Worm (Caenorhabditis elegans): ENCODE data around the gene skn-1.

skn-1 gene

DNA sequence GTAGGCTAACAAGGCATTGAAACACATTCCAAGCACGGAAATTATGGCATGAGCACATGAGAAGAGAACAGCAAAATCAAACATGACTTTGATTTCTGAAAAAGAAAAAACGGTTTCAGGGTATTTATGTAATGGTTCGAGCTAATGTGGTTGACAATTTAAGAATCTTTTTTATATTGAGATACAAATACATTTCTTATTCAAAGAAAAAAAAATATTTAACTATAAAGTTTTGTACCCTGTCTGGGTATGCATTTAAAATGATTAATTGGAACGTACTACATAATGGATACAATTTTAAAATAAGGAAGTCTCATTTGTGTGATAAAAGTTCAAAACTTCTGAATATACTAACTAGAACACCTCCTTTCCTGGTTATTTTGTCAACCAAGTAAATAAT lies 30.0 kb downstream of the skn-1 start, which contains the start of gene srd-12:
srd-12 (minus strand) TSS at position 101 of the 400 bp plus-strand sequence.
- TF ChIP-seq unc-39 (tag; optimal IDR thresholded peaks at IDR 0.05) (no peak), snpc-4 (tag; optimal IDR thresholded peaks at IDR 0.05) (no peak), F37D6.2 (tag; optimal IDR thresholded peaks at IDR 0.05) (no peak), nhr-10 (tag; optimal IDR thresholded peaks at IDR 0.05) (no peak), ceh-82 (tag; optimal IDR thresholded peaks at IDR 0.05) (no peak), saeg-2 (GFP tag; IDR thresholded peaks at IDR 0.05) (no peak), T26A8.4 (GFP tag; IDR thresholded peaks at IDR 0.05) (no peak), pha-4 (GFP tag; IDR thresholded peaks at IDR 0.05) (no peak), pha-4 (tag; optimal IDR thresholded peaks at IDR 0.05) (no peak), gei-8 (GFP tag; optimal IDR thresholded peaks at IDR 0.05) (no peak), arid-1 (GFP tag; conservative IDR thresholded peaks at IDR 0.05) (no peak), mdl-1 (tag; optimal IDR thresholded peaks at IDR 0.05) (no peak), D1046.2 (GFP tag; IDR thresholded peaks at IDR 0.05) (no peak), R02D3.7 (tag; optimal IDR thresholded peaks at IDR 0.05) (no peak), zfp-2 (tag; optimal IDR thresholded peaks at IDR 0.05) (no peak), mes-2 (tag; optimal IDR thresholded peaks at IDR 0.05; ENCODE audit: poor library complexity, severe bottlenecking) (no peak)

DNA sequence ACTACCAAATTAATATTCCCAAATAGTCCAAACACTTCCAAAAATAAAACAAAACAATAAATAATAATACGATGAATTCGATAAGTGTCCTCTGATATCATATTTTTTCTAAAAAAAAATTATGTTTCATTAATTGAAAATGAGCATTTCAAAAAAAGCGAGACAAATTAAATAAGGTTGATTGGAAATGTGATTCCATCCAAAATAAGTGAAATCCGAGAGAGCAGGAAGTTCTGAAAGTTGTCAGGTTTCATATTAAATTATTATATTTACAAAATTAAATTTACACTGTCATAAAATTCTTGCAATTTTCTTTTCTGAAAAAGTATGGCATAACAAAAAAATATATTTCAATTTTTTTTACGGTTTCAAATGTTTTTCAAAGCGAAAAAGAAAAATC lies 33.1 kb downstream of the skn-1 start, which contains the start of gene srsx-14:
srsx-14 (minus strand) TSS at position 101 of the 400 bp plus-strand sequence.
- TF ChIP-seq fos-1 (tag; optimal IDR thresholded peaks at IDR 0.05), result no peak
- TF ChIP-seq aly-2 (tag; optimal IDR thresholded peaks at IDR 0.05), result no peak
- no peak for TF ChIP-seq Y75B8A.6 (GFP tag; IDR thresholded peaks at IDR 0.05)
- TF ChIP-seq F10B5.3 (tag; optimal IDR thresholded peaks at IDR 0.05), result no peak
- no peak for TF ChIP-seq ama-1 (optimal IDR thresholded peaks at IDR 0.05)
- TF ChIP-seq nhr-111 (GFP tag; optimal IDR thresholded peaks at IDR 0.05), result no peak
- TF ChIP-seq daf-12 (tag; optimal IDR thresholded peaks at IDR 0.05), result no peak
- no peak for TF ChIP-seq lin-1 (GFP tag; IDR thresholded peaks at IDR 0.05)
- TF ChIP-seq aha-1 (tag), result no peak
- TF ChIP-seq unc-39 (tag; optimal IDR thresholded peaks at IDR 0.05), result no peak
- no peak for TF ChIP-seq nhr-42 (GFP tag; IDR thresholded peaks at IDR 0.05)
- no peak for TF ChIP-seq dmd-8 (GFP tag; IDR thresholded peaks at IDR 0.05)
- no peak for TF ChIP-seq zfp-3 (GFP tag; conservative IDR thresholded peaks at IDR 0.05)
- no peak for TF ChIP-seq mdl-1 (tag; optimal IDR thresholded peaks at IDR 0.05)

DNA sequence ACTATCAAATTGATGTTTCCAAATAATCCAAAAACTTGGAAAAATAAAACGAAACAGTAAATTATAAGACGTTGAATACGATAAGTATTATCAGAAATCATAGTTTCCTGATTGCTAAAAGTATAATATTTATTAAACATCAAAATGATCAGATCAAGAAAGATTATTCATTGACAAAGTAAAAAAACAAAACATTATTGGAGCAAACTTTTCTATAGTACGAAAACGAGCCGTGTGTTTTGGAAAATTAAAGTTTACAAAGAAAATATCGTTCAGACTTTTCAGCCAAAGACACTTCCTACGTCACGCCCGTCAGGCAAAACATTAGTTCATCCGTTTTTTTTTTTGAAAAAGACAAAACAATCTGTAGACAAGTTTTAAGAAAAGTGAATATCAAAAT lies 36.5 kb downstream of the skn-1 start, which contains the start of gene srsx-15:
srsx-15 (minus strand) TSS at position 101 of the 400 bp plus-strand sequence.
- no peak for TF ChIP-seq pha-4 (GFP tag; IDR thresholded peaks at IDR 0.05)
- TF ChIP-seq pha-4 (tag; optimal IDR thresholded peaks at IDR 0.05), result no peak
- no peak for TF ChIP-seq snpc-1.2 (GFP tag; IDR thresholded peaks at IDR 0.05)
- no peak for TF ChIP-seq nhr-102 (tag; optimal IDR thresholded peaks at IDR 0.05)

DNA sequence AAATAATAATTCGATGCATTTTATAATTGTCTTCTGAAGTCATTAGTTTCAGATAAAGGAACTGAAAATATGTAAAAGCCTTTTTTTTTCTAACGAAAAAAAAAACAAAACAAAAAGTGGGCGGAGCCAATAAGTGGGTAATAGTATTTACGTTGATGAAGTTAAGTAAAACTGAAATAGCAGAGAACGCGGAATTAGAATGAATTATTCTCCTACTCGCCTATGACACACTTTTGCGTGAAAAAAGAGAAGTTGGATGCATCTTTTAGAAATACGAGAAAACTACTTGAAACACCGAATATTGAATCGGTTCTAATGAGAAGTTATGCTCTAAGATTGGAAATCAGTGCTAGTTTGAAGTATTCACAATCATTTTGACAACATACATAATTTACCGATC lies 40.5 kb downstream of the skn-1 start, which contains the start of gene srsx-16:
srsx-16 (minus strand) TSS at position 101 of the 400 bp plus-strand sequence.
- TF ChIP-seq nhr-10 (tag; optimal IDR thresholded peaks at IDR 0.05), result no peak
- TF ChIP-seq zfp-3 (GFP tag; conservative IDR thresholded peaks at IDR 0.05), result no peak
- TF ChIP-seq pha-4 (GFP tag; IDR thresholded peaks at IDR 0.05), result no peak
- no peak for TF ChIP-seq pha-4 (tag; optimal IDR thresholded peaks at IDR 0.05)
- no peak for TF ChIP-seq dmd-8 (GFP tag; IDR thresholded peaks at IDR 0.05)
- TF ChIP-seq hlh-30 (tag; optimal IDR thresholded peaks at IDR 0.05; ENCODE audit: insufficient read depth), result no peak
- no peak for TF ChIP-seq nhr-6 (tag; optimal IDR thresholded peaks at IDR 0.05)
- no peak for TF ChIP-seq ZK546.5 (tag; optimal IDR thresholded peaks at IDR 0.05)
- no peak for TF ChIP-seq mxl-3 (GFP tag; optimal IDR thresholded peaks at IDR 0.05)
- TF ChIP-seq duxl-1 (tag; optimal IDR thresholded peaks at IDR 0.05; ENCODE audit: poor library complexity), result no peak
- no peak for TF ChIP-seq fos-1 (tag; optimal IDR thresholded peaks at IDR 0.05)
- TF ChIP-seq snpc-4 (tag; optimal IDR thresholded peaks at IDR 0.05), result no peak
